Worm (Caenorhabditis elegans) whole organism, L1 larva: ENCODE measurements around the gene str-193.
A peak's percentile ranks its signal among the peaks of the same experiment; 100 is the strongest.

ENCODE experiments used
- C34B4.2 ChIP-seq: sonication (generic microtip); optimal IDR thresholded peaks from 2 replicates; lab custom pipeline; 2017; ENCODE audit warnings: mild to moderate bottlenecking, missing genetic modification characterization, missing compliant biosample characterization
- F16B12.6 ChIP-seq: fragments of 150-350 bp; optimal IDR thresholded peaks from 2 replicates; lab custom pipeline; 2014; ENCODE audit warnings: missing biosample characterization, missing genetic modification characterization
- ceh-63 ChIP-seq: fragments of 200-800 bp; sonication (Bioruptor generic); optimal IDR thresholded peaks from 2 replicates; lab custom pipeline; 2018; ENCODE audit warnings: mild to moderate bottlenecking, missing genetic modification characterization, missing compliant biosample characterization
- ceh-8 ChIP-seq: fragments of 200-800 bp; sonication (Bioruptor generic); optimal IDR thresholded peaks from 2 replicates; lab custom pipeline; 2018; ENCODE audit warnings: mild to moderate bottlenecking, missing genetic modification characterization, moderate library complexity, missing compliant biosample characterization
- ceh-90 ChIP-seq: sonication (generic microtip); optimal IDR thresholded peaks from 2 replicates; lab custom pipeline; 2016; ENCODE audit warnings: missing genetic modification characterization, missing compliant biosample characterization
- dpl-1 ChIP-seq, 3 experiments: fragments of 150-350 bp in 2 of 3; sonication (generic microtip) in 1 of 3; optimal IDR thresholded peaks; 2 replicates each; lab custom pipeline; 2014 to 2017; ENCODE audit warnings: missing biosample characterization in 3 of 3, missing genetic modification characterization in 3 of 3, missing genetic modification reagents in 3 of 3
- efl-1 ChIP-seq, 4 experiments: fragments of 150-350 bp; optimal IDR thresholded peaks in 3 of 4; peaks in 1 of 4; 1 replicate in 1 of 4; 2 replicates in 3 of 4; lab custom pipeline; 2014; ENCODE audit warnings: missing biosample characterization in 2 of 4, missing genetic modification characterization in 2 of 4, missing genetic modification reagents in 2 of 4
- efl-3 ChIP-seq: fragments of 200-800 bp; sonication (Bioruptor generic); optimal IDR thresholded peaks from 2 replicates; lab custom pipeline; 2018; ENCODE audit warnings: mild to moderate bottlenecking, missing genetic modification characterization, missing compliant biosample characterization
- egl-13 ChIP-seq: sonication (generic microtip); optimal IDR thresholded peaks from 2 replicates; lab custom pipeline; 2016; ENCODE audit warnings: missing genotype, missing genetic modification reagents, missing genetic modification characterization, missing compliant biosample characterization
- egl-27 ChIP-seq, 2 experiments: fragments of 150-350 bp in 1 of 2; sonication (generic microtip); optimal IDR thresholded peaks; 3 replicates each; lab custom pipeline; 2017 to 2018; ENCODE audit warnings: missing biosample characterization in 2 of 2, missing genetic modification characterization in 2 of 2, missing genetic modification reagents in 2 of 2
- fos-1 ChIP-seq: fragments of 150-350 bp; optimal IDR thresholded peaks from 2 replicates; lab custom pipeline; 2014; ENCODE audit warnings: missing biosample characterization, missing genetic modification characterization
- grh-1 ChIP-seq: fragments of 200-800 bp; sonication (Bioruptor generic); IDR thresholded peaks from 2 replicates; pipeline ENCODE4 v1.3.6; 2022; ENCODE audit warnings: missing genetic modification reagents, missing genetic modification characterization, missing compliant biosample characterization
- hlh-17 ChIP-seq: fragments of 200-800 bp; sonication (Bioruptor generic); optimal IDR thresholded peaks from 2 replicates; lab custom pipeline; 2018; ENCODE audit warnings: missing genetic modification characterization, mild to moderate bottlenecking, missing compliant biosample characterization, moderate library complexity, borderline replicate concordance
- hlh-4 ChIP-seq: sonication (generic microtip); optimal IDR thresholded peaks from 2 replicates; lab custom pipeline; 2016; ENCODE audit warnings: mild to moderate bottlenecking, missing genetic modification characterization, missing compliant biosample characterization
- hpl-2 ChIP-seq: fragments of 150-350 bp; optimal IDR thresholded peaks from 2 replicates; lab custom pipeline; 2014; ENCODE audit warnings: missing biosample characterization, missing genetic modification reagents, missing genetic modification characterization
- isw-1 ChIP-seq: fragments of 200-800 bp; sonication (Bioruptor generic); IDR thresholded peaks from 2 replicates; pipeline ENCODE4 v1.3.6; 2022; ENCODE audit warnings: missing genetic modification characterization, missing compliant biosample characterization
- jun-1 ChIP-seq: fragments of 150-350 bp; optimal IDR thresholded peaks from 2 replicates; lab custom pipeline; 2014; ENCODE audit warnings: missing biosample characterization, missing genetic modification reagents, missing genetic modification characterization
- lin-13 ChIP-seq: fragments of 150-350 bp; optimal IDR thresholded peaks from 2 replicates; lab custom pipeline; 2014; ENCODE audit warnings: missing biosample characterization, missing genetic modification reagents, missing genetic modification characterization
- mab-9 ChIP-seq: fragments of 200-800 bp; sonication (Bioruptor generic); IDR thresholded peaks from 2 replicates; pipeline ENCODE4 v1.3.6; 2022; ENCODE audit warnings: missing genetic modification reagents, missing genetic modification characterization, missing compliant biosample characterization
- nhr-12 ChIP-seq: sonication (generic microtip); optimal IDR thresholded peaks from 2 replicates; lab custom pipeline; 2017; ENCODE audit warnings: missing biosample characterization, missing genetic modification characterization
- nhr-237 ChIP-seq: fragments of 150-350 bp; optimal IDR thresholded peaks from 2 replicates; lab custom pipeline; 2014; ENCODE audit warnings: missing biosample characterization, missing genetic modification characterization
- nhr-47 ChIP-seq: sonication (generic microtip); optimal IDR thresholded peaks from 2 replicates; lab custom pipeline; 2016; ENCODE audit warnings: mild to moderate bottlenecking, missing genetic modification characterization, moderate library complexity, missing compliant biosample characterization
- nhr-85 ChIP-seq: sonication (generic microtip); peaks from one replicate; lab custom pipeline; 2016; ENCODE audit warnings: missing genetic modification characterization, inconsistent platforms, missing compliant biosample characterization
- pqm-1 ChIP-seq: sonication (generic microtip); optimal IDR thresholded peaks from 3 replicates; lab custom pipeline; 2017; ENCODE audit warnings: missing biosample characterization, missing genetic modification characterization
- sox-4 ChIP-seq: sonication (generic microtip); optimal IDR thresholded peaks from 2 replicates; lab custom pipeline; 2016; ENCODE audit warnings: missing genetic modification characterization, missing compliant biosample characterization
- tlp-1 ChIP-seq: fragments of 150-350 bp; optimal IDR thresholded peaks from 2 replicates; lab custom pipeline; 2014; ENCODE audit warnings: missing biosample characterization, missing genetic modification characterization
- unc-130 ChIP-seq: fragments of 150-350 bp; optimal IDR thresholded peaks from 2 replicates; lab custom pipeline; 2017; ENCODE audit warnings: missing biosample characterization, missing genetic modification characterization, inconsistent platforms
- unc-86 ChIP-seq: sonication (generic microtip); optimal IDR thresholded peaks from 2 replicates; lab custom pipeline; 2016; ENCODE audit warnings: missing genetic modification characterization, missing compliant biosample characterization
- ztf-11 ChIP-seq, 2 experiments: sonication (generic microtip); optimal IDR thresholded peaks; 2 replicates each; lab custom pipeline; 2016 to 2017; ENCODE audit warnings: missing genetic modification characterization in 2 of 2, missing biosample characterization in 1 of 2, missing compliant biosample characterization in 1 of 2

The str-193 gene

ce11 chrV:9835945-9836344 lies 14.3 kb upstream of the str-193 start, which contains the start of gene sru-38 (continued):
- no peak for TF ChIP-seq ceh-63

DNA sequence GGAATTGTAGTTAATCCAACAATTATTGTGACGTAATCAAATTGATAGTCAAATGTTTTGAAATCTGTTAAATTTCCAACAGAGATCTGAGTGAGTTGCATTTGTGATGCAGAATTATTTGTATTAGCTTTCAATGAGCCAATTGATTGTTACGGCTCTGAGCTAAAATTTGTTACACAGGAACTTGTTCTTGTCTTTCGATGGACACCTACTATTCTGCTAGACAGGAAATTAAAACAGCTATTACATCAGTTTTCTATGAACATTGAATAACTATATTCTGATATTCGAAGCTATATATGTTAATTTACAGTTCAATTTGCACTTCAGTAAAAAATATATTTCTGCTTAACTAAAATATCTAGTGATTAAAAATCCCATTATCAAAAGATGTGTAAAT lies 12.3 kb upstream of the str-193 start, which contains the start of gene sru-40:
Gene sru-40, minus strand, starts transcription at position 101 of the 400 bp plus-strand sequence.
- TF ChIP-seq mab-9 (GFP tag; lab: Robert Waterston, UW) (no peak), tlp-1 (tag; lab: Kevin White, UChicago) (no peak), C34B4.2 (tag; lab: Kevin White, UChicago) (no peak), fos-1 (no peak), nhr-237 (tag; lab: Kevin White, UChicago) (no peak), lin-13 (GFP tag; lab: Kevin White, UChicago) (no peak), efl-3 (GFP tag; lab: Kevin White, UChicago) (no peak), hpl-2 (no peak), egl-27 (tag; optimal IDR thresholded peaks at IDR 0.05; lab: Kevin White, UChicago) (no peak), efl-1 (optimal IDR thresholded peaks at IDR 0.05; lab: Kevin White, UChicago) (no peak), efl-1 (GFP tag; optimal IDR thresholded peaks at IDR 0.05 in 1 of 2; lab: Kevin White, UChicago) (no peak), unc-86 (tag; lab: Kevin White, UChicago) (no peak), sox-4 (no peak), dpl-1 (GFP tag; optimal IDR thresholded peaks at IDR 0.05; lab: Kevin White, UChicago) (no peak)
- TF ChIP-seq, all 84 proteins: peak for 0

ce11 chrV:9824149-9824548 lies 2.5 kb upstream of the str-193 start, which contains the start of gene str-2:
Gene str-2 (minus strand): TSS chrV:9824249.
- TF ChIP-seq unc-130 (tag; lab: Kevin White, UChicago): no peak
- no peak for TF ChIP-seq egl-27 (tag; optimal IDR thresholded peaks at IDR 0.05; lab: Kevin White, UChicago)
- no peak for TF ChIP-seq hlh-17
- TF ChIP-seq F16B12.6 (tag; lab: Kevin White, UChicago): no peak
- TF ChIP-seq egl-13 (tag; lab: Kevin White, UChicago): no peak

- TF ChIP-seq efl-1 (optimal IDR thresholded peaks at IDR 0.05; lab: Kevin White, UChicago) (no peak), efl-1 (GFP tag; optimal IDR thresholded peaks at IDR 0.05 in 1 of 2; lab: Kevin White, UChicago) (peak in 1 of 2 experiments; percentile 58), ceh-8 (GFP tag; lab: Kevin White, UChicago) (no peak)
Observed at ce11 chrV:9816390-9816789, 5.2 kb downstream of the str-193 start, which contains the start of gene sru-31. Gene sru-31 (plus strand): TSS chrV:9816690.

DNA sequence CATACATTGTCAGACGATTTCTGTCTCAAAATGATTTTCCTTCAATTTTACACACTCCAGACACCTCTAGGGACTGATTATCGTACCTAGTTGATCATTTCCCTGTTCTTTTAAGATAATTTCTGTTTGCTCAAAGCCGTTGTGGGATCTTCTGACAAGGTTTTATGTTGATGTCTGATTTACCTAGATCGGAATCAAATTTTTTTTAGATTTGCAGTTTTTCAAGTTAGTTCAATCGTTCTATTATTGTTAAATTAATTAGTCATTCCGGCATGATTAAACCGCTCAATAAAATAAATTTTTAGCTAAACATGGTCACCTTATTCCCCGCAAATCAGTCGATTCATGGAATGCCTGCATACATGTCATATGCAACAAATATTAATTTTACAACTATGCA lies 8.1 kb downstream of the str-193 start, which contains the start of gene sru-30:
Gene sru-30, plus strand, starts transcription at position 301 of the 400 bp plus-strand sequence.
- no peak for TF ChIP-seq ztf-11 (tag; optimal IDR thresholded peaks at IDR 0.05; lab: Kevin White, UChicago)
- TF ChIP-seq nhr-47: no peak
- TF ChIP-seq nhr-85 (tag; lab: Kevin White, UChicago): no peak
- no peak for TF ChIP-seq grh-1
- TF ChIP-seq isw-1 (GFP tag; lab: Robert Waterston, UW): no peak
- TF ChIP-seq nhr-12 (tag; lab: Kevin White, UChicago): no peak
- TF ChIP-seq, all 84 proteins: peak for 0

DNA sequence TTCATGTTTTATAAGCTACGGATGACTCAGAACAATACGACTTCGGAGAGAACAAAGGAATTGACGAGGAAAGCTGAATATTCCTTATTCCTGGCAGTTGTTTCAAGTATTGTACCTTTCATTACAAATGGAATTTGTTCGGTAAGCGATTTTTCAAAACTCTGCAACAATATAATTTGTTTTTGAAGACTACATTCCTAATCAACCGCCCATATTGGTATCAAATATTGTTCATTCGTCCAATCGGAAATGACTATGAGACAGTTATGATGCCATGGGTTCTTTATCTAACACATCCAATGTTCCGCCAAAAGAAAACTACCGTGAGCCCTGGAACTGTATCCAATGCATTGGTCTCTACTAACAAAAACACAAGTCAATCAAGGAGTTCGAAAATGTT lies 9.4 kb downstream of the str-193 start:
- no peak for TF ChIP-seq ceh-90 (tag; lab: Kevin White, UChicago)
- no peak for TF ChIP-seq jun-1 (tag; lab: Kevin White, UChicago)
- TF ChIP-seq hpl-2: no peak

DNA sequence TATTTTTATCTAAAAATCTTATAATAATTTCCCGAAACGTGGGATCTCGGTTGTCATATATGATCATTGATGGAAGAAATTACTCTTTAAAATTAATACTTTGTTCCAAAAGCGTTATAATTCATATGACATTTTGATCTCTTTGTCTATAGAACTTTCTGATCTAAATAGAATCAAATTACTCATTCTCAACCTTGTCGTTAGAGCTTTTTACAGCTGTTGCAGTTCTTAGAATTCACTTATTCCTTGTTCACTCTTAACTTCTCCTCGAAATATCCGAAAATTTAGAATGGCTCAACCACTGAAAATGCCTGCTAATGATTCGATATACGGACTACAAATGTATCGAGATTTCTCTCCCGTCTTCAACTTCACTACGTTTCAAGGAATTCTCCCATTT lies 10.5 kb downstream of the str-193 start, which contains the start of gene sru-29:
Gene sru-29, plus strand, starts transcription at position 301 of the 400 bp plus-strand sequence.
- peak; percentile 4 for TF ChIP-seq hlh-4
- no peak for TF ChIP-seq pqm-1 (tag; lab: Kevin White, UChicago)
- TF ChIP-seq, all 84 proteins: peak for 1
